Worm (Caenorhabditis elegans): ENCODE results near the gene F54D12.7.
A peak's percentile ranks its signal among the peaks of the same experiment; 100 is the strongest.

The F54D12.7 gene

ce11 chrII:1344524-1345119 is 40.6 kb downstream of the F54D12.7 start:
- TF ChIP-seq dao-5 (tag; optimal IDR thresholded peaks at IDR 0.05) (no peak), him-1 (tag; optimal IDR thresholded peaks at IDR 0.05) (peak; percentile 35)

DNA sequence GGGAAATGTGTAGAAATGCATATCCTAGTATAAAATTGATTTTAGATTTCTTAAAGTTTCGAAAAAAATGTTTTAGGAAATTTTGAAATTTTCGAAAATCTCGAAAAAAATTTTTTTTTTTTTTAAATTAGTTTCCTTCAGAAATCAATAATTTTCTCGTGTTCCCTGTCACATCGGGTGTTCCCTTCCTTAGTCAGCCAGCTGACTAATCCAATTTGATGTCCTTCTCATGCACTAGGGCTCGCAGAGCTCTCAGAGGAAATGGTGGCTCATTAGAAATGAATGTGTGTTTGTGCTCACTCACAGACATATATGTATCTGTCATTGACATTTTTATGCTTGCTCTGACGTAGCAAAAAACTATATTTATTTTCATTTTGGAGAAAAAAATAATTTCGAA is 41.4 kb downstream of the F54D12.7 start:
- TF ChIP-seq W03F9.2 (tag; optimal IDR thresholded peaks at IDR 0.05) (no peak), dao-5 (tag; optimal IDR thresholded peaks at IDR 0.05) (no peak)

DNA sequence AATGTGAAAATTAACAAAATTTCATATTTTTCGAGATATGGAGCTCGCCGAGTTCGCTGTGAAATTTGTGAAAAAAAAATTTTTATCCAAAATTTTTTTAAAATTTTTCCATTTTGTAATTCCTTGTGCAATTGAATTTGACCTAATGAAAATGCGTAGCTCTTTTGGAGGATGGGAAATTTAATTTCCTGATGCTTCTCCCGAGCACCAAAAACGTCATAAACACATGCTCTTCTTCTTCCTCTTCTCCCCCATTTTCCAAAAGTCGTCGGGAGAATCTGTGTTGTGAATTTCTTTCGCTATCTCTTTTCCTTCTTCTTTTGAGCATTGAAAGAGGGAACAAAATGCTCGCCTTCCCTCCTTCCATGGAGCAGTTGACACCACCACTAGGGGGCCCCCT is 43.8 kb downstream of the F54D12.7 start:
- TF ChIP-seq him-1 (tag; optimal IDR thresholded peaks at IDR 0.05) (peak; percentile 15), dao-5 (tag; optimal IDR thresholded peaks at IDR 0.05) (no peak)

- TF ChIP-seq him-1 (tag; optimal IDR thresholded peaks at IDR 0.05) (no peak), dao-5 (tag; optimal IDR thresholded peaks at IDR 0.05) (no peak), W03F9.2 (tag; optimal IDR thresholded peaks at IDR 0.05) (no peak)
These were observed 45.1 kb downstream of the F54D12.7 start for ce11 chrII:1340049-1340448.

- TF ChIP-seq him-1 (tag; optimal IDR thresholded peaks at IDR 0.05) (peak; percentile 19), dao-5 (tag; optimal IDR thresholded peaks at IDR 0.05) (no peak)
These were observed 47.0 kb downstream of the F54D12.7 start for ce11 chrII:1338196-1338595.

Data from whole organism, L4/young adult.